Worm (Caenorhabditis elegans) whole organism, L2 larva: ENCODE data around the gene C29F9.12.

Source experiments
- C34F6.9 ChIP-seq: fragments of 150-350 bp; optimal IDR thresholded peaks from 2 replicates; lab custom pipeline; 2014; ENCODE audit warnings: missing biosample characterization, missing genetic modification characterization
- F13H6.1 ChIP-seq: sonication (generic microtip); optimal IDR thresholded peaks from 2 replicates; lab custom pipeline; 2016; ENCODE audit warnings: missing genetic modification characterization, missing compliant biosample characterization
- R02D3.7 ChIP-seq: fragments of 150-350 bp; optimal IDR thresholded peaks from 2 replicates; lab custom pipeline; 2014; ENCODE audit warnings: missing biosample characterization, missing genetic modification characterization
- Y55F3AM.14 ChIP-seq: fragments of 200-800 bp; sonication (Bioruptor generic); optimal IDR thresholded peaks from 2 replicates; lab custom pipeline; 2018; ENCODE audit warnings: mild to moderate bottlenecking, missing genetic modification characterization, missing compliant biosample characterization
- alr-1 ChIP-seq: fragments of 150-350 bp; optimal IDR thresholded peaks from 2 replicates; lab custom pipeline; 2014; ENCODE audit warnings: missing biosample characterization, missing genetic modification characterization
- ama-1 ChIP-seq: fragments of 150-350 bp; optimal IDR thresholded peaks from 2 replicates; lab custom pipeline; 2018; ENCODE audit warnings: inconsistent platforms
- blmp-1 ChIP-seq: sonication (generic microtip); optimal IDR thresholded peaks from 2 replicates; lab custom pipeline; 2017; ENCODE audit warnings: missing genetic modification characterization, mild to moderate bottlenecking, missing compliant biosample characterization, antibody characterized with exemption, moderate library complexity; ENCODE audit not compliant: insufficient read depth
- ceh-16 ChIP-seq: fragments of 150-350 bp; optimal IDR thresholded peaks from 2 replicates; lab custom pipeline; 2014; ENCODE audit warnings: missing biosample characterization, missing genetic modification characterization
- ceh-82 ChIP-seq: fragments of 150-350 bp; optimal IDR thresholded peaks from 2 replicates; lab custom pipeline; 2014; ENCODE audit warnings: missing biosample characterization, missing genetic modification characterization
- crh-2 ChIP-seq: sonication (generic microtip); optimal IDR thresholded peaks from 2 replicates; lab custom pipeline; 2017; ENCODE audit warnings: missing biosample characterization, missing genetic modification characterization
- dmd-4 ChIP-seq: sonication (generic microtip); optimal IDR thresholded peaks from 2 replicates; lab custom pipeline; 2017; ENCODE audit warnings: missing biosample characterization, missing genetic modification characterization
- egl-27 ChIP-seq: sonication (generic microtip); optimal IDR thresholded peaks from 3 replicates; lab custom pipeline; 2017; ENCODE audit warnings: missing biosample characterization, missing genetic modification reagents, missing genetic modification characterization
- elt-3 ChIP-seq: sonication (generic microtip); optimal IDR thresholded peaks from 2 replicates; lab custom pipeline; 2017; ENCODE audit warnings: missing biosample characterization, missing genetic modification characterization
- fos-1 ChIP-seq: fragments of 150-350 bp; optimal IDR thresholded peaks from 2 replicates; lab custom pipeline; 2014; ENCODE audit warnings: missing biosample characterization, missing genetic modification characterization
- gmeb-1 ChIP-seq: fragments of 150-350 bp; optimal IDR thresholded peaks from 2 replicates; lab custom pipeline; 2014; ENCODE audit warnings: missing biosample characterization, missing genetic modification characterization
- lin-11 ChIP-seq: fragments of 150-350 bp; sonication (generic microtip); optimal IDR thresholded peaks from 2 replicates; lab custom pipeline; 2014; ENCODE audit warnings: missing biosample characterization, missing genetic modification characterization, inconsistent platforms, mixed read lengths
- lin-13 ChIP-seq: fragments of 150-350 bp; optimal IDR thresholded peaks from 2 replicates; lab custom pipeline; 2014; ENCODE audit warnings: missing biosample characterization, missing genetic modification reagents, missing genetic modification characterization
- lin-39 ChIP-seq: fragments of 150-350 bp; optimal IDR thresholded peaks from 2 replicates; lab custom pipeline; 2014; ENCODE audit warnings: missing biosample characterization, missing genetic modification reagents, missing genetic modification characterization
- lsy-2 ChIP-seq, 2 experiments: fragments of 150-350 bp in 1 of 2; sonication (generic microtip) in 1 of 2; optimal IDR thresholded peaks; 2 replicates each; lab custom pipeline; 2014 to 2017; ENCODE audit warnings: missing biosample characterization in 2 of 2, missing genetic modification characterization in 2 of 2
- mab-5 ChIP-seq: fragments of 150-350 bp; optimal IDR thresholded peaks from 2 replicates; lab custom pipeline; 2014; ENCODE audit warnings: missing biosample characterization, missing genetic modification characterization
- mbf-1 ChIP-seq: sonication (generic microtip); optimal IDR thresholded peaks from 2 replicates; lab custom pipeline; 2017; ENCODE audit warnings: missing biosample characterization, missing genetic modification characterization
- mdl-1 ChIP-seq, 2 experiments: fragments of 150-350 bp in 1 of 2; sonication (generic microtip) in 1 of 2; optimal IDR thresholded peaks; 2 replicates each; lab custom pipeline; 2017; ENCODE audit warnings: missing biosample characterization in 2 of 2, missing genetic modification characterization in 2 of 2
- nhr-10 ChIP-seq: sonication (generic microtip); optimal IDR thresholded peaks from 2 replicates; lab custom pipeline; 2017; ENCODE audit warnings: missing biosample characterization, missing genetic modification characterization
- nhr-11 ChIP-seq: fragments of 150-350 bp; optimal IDR thresholded peaks from 2 replicates; lab custom pipeline; 2014; ENCODE audit warnings: missing biosample characterization, missing genetic modification characterization
- nhr-12 ChIP-seq: fragments of 150-350 bp; optimal IDR thresholded peaks from 2 replicates; lab custom pipeline; 2014; ENCODE audit warnings: missing biosample characterization, missing genetic modification characterization
- nhr-129 ChIP-seq: fragments of 150-350 bp; optimal IDR thresholded peaks from 2 replicates; lab custom pipeline; 2014; ENCODE audit warnings: missing biosample characterization, missing genetic modification characterization
- nhr-21 ChIP-seq: fragments of 150-350 bp; optimal IDR thresholded peaks from 2 replicates; lab custom pipeline; 2014; ENCODE audit warnings: missing biosample characterization, missing genetic modification characterization
- nhr-23 ChIP-seq: fragments of 150-350 bp; optimal IDR thresholded peaks from 2 replicates; lab custom pipeline; 2014; ENCODE audit warnings: missing biosample characterization, missing genetic modification reagents, missing genetic modification characterization
- nhr-237 ChIP-seq: fragments of 150-350 bp; optimal IDR thresholded peaks from 2 replicates; lab custom pipeline; 2014; ENCODE audit warnings: missing biosample characterization, missing genetic modification characterization
- nhr-25 ChIP-seq: fragments of 150-350 bp; sonication (generic microtip); optimal IDR thresholded peaks from 3 replicates; lab custom pipeline; 2014; ENCODE audit warnings: missing biosample characterization, missing genetic modification characterization
- nhr-6 ChIP-seq: fragments of 150-350 bp; optimal IDR thresholded peaks from 2 replicates; lab custom pipeline; 2014; ENCODE audit warnings: missing biosample characterization, missing genetic modification characterization
- nhr-77 ChIP-seq: fragments of 150-350 bp; optimal IDR thresholded peaks from 2 replicates; lab custom pipeline; 2014; ENCODE audit warnings: missing biosample characterization, missing genetic modification characterization
- peb-1 ChIP-seq: fragments of 150-350 bp; optimal IDR thresholded peaks from 2 replicates; lab custom pipeline; 2014; ENCODE audit warnings: missing biosample characterization, missing genetic modification characterization
- skn-1 ChIP-seq: sonication (generic microtip); optimal IDR thresholded peaks from 2 replicates; lab custom pipeline; 2017; ENCODE audit warnings: missing biosample characterization, missing genetic modification characterization
- sma-3 ChIP-seq: sonication (generic microtip); optimal IDR thresholded peaks from 2 replicates; lab custom pipeline; 2016; ENCODE audit warnings: missing genetic modification reagents, missing genetic modification characterization, missing compliant biosample characterization
- sma-9 ChIP-seq, 2 experiments: fragments of 150-350 bp in 1 of 2; sonication (generic microtip) in 1 of 2; optimal IDR thresholded peaks; 2 replicates each; lab custom pipeline; 2014 to 2016; ENCODE audit warnings: missing genetic modification characterization in 2 of 2, mild to moderate bottlenecking in 1 of 2, missing biosample characterization in 1 of 2, missing compliant biosample characterization in 1 of 2, missing genetic modification reagents in 1 of 2, moderate library complexity in 1 of 2
- snpc-4 ChIP-seq: fragments of 150-350 bp; optimal IDR thresholded peaks from 2 replicates; lab custom pipeline; 2014; ENCODE audit warnings: missing biosample characterization, missing genetic modification characterization
- unc-39 ChIP-seq: fragments of 150-350 bp; optimal IDR thresholded peaks from 2 replicates; lab custom pipeline; 2014; ENCODE audit warnings: missing biosample characterization, missing genetic modification characterization
- unc-55 ChIP-seq: fragments of 150-350 bp; sonication (generic microtip); optimal IDR thresholded peaks from 3 replicates; lab custom pipeline; 2014; ENCODE audit warnings: missing biosample characterization, missing genetic modification reagents, missing genetic modification characterization
- unc-62 ChIP-seq: fragments of 150-350 bp; optimal IDR thresholded peaks from 2 replicates; lab custom pipeline; 2014; ENCODE audit warnings: missing biosample characterization, missing genetic modification reagents, missing genetic modification characterization
- ztf-1 ChIP-seq: fragments of 200-800 bp; sonication (Bioruptor generic); conservative IDR thresholded peaks from 2 replicates; pipeline ENCODE4 v1.3.6; 2022; ENCODE audit warnings: missing genetic modification characterization, missing compliant biosample characterization
- ztf-4 ChIP-seq: fragments of 150-350 bp; optimal IDR thresholded peaks from 2 replicates; lab custom pipeline; 2014; ENCODE audit warnings: missing biosample characterization, missing genetic modification characterization

Gene C29F9.12

ce11 chrIII:89155-89554, 32.7 kb downstream of the C29F9.12 start:
- TF ChIP-seq lsy-2 (tag; optimal IDR thresholded peaks at IDR 0.05; lab: Kevin White, UChicago), result peak; percentile 17 to 62
- TF ChIP-seq lin-13 (GFP tag; lab: Kevin White, UChicago), result no peak
- TF ChIP-seq ceh-16 (tag; lab: Kevin White, UChicago), result no peak
- TF ChIP-seq unc-55 (GFP tag; lab: Kevin White, UChicago), result peak; percentile 52
- peak; percentile 51 for TF ChIP-seq sma-3
- peak; percentile 10 for TF ChIP-seq R02D3.7 (tag; lab: Kevin White, UChicago)
- TF ChIP-seq ama-1 (lab: Kevin White, UChicago), result peak; percentile 54
- peak; percentile 44 for TF ChIP-seq nhr-21
- no peak for TF ChIP-seq lin-39 (tag; lab: Kevin White, UChicago)
- peak; percentile 47 for TF ChIP-seq ztf-4 (tag; lab: Kevin White, UChicago)
- peak; percentile 45 for TF ChIP-seq gmeb-1 (tag; lab: Kevin White, UChicago)
- peak; percentile 49 for TF ChIP-seq fos-1 (tag; lab: Kevin White, UChicago)
- TF ChIP-seq ceh-82 (tag; lab: Kevin White, UChicago), result no peak
- no peak for TF ChIP-seq nhr-23
- TF ChIP-seq nhr-129 (tag; lab: Kevin White, UChicago), result peak; percentile 48
- TF ChIP-seq sma-9 (GFP tag; optimal IDR thresholded peaks at IDR 0.05; lab: Kevin White, UChicago), result peak; percentile 5
- TF ChIP-seq sma-9 (tag; optimal IDR thresholded peaks at IDR 0.05; lab: Kevin White, UChicago), result no peak
- TF ChIP-seq crh-2 (tag; lab: Kevin White, UChicago), result peak; percentile 48
- peak; percentile 26 for TF ChIP-seq C34F6.9 (tag; lab: Kevin White, UChicago)
- peak; percentile 34 for TF ChIP-seq egl-27 (tag; lab: Kevin White, UChicago)
- no peak for TF ChIP-seq nhr-6 (tag; lab: Kevin White, UChicago)
- TF ChIP-seq nhr-77, result peak; percentile 50

ce11 chrIII:87183-87582, 34.6 kb downstream of the C29F9.12 start, which contains the start of the genes F54C4.4 and mrpl-40:
TSS of gene F54C4.4 (minus strand) at chrIII:87381.
TSS of gene mrpl-40 (plus strand) at chrIII:87559.
- TF ChIP-seq fos-1 (tag; lab: Kevin White, UChicago), result peak; percentile 33
- TF ChIP-seq nhr-21, result peak; percentile 49
- peak; percentile 37 for TF ChIP-seq nhr-25 (tag; lab: Kevin White, UChicago)
- TF ChIP-seq mab-5 (tag; lab: Kevin White, UChicago), result peak; percentile 33
- peak; percentile 73 for TF ChIP-seq gmeb-1 (tag; lab: Kevin White, UChicago)
- peak; percentile 54 for TF ChIP-seq nhr-129 (tag; lab: Kevin White, UChicago)
- TF ChIP-seq egl-27 (tag; lab: Kevin White, UChicago), result peak; percentile 53
- TF ChIP-seq alr-1 (tag; lab: Kevin White, UChicago), result no peak
- TF ChIP-seq nhr-11 (tag; lab: Kevin White, UChicago), result no peak
- peak; percentile 21 for TF ChIP-seq snpc-4
- peak; percentile 80 for TF ChIP-seq lin-13 (GFP tag; lab: Kevin White, UChicago)
- no peak for TF ChIP-seq ama-1 (lab: Kevin White, UChicago)
- TF ChIP-seq lsy-2 (tag; optimal IDR thresholded peaks at IDR 0.05; lab: Kevin White, UChicago), result peak; percentile 56 to 82
- TF ChIP-seq R02D3.7 (tag; lab: Kevin White, UChicago), result peak; percentile 94
- TF ChIP-seq F13H6.1, result peak; percentile 56
- TF ChIP-seq C34F6.9 (tag; lab: Kevin White, UChicago), result peak; percentile 73
- TF ChIP-seq ceh-82 (tag; lab: Kevin White, UChicago), result no peak
- peak; percentile 81 for TF ChIP-seq unc-55 (GFP tag; lab: Kevin White, UChicago)
- TF ChIP-seq blmp-1 (tag; lab: Kevin White, UChicago), result peak; percentile 8
- TF ChIP-seq crh-2 (tag; lab: Kevin White, UChicago), result peak; percentile 64
- no peak for TF ChIP-seq unc-62
- peak; percentile 75 for TF ChIP-seq sma-3
- peak; percentile 20 for TF ChIP-seq lin-11 (tag; lab: Kevin White, UChicago)
- TF ChIP-seq Y55F3AM.14 (GFP tag; lab: Kevin White, UChicago), result no peak
- TF ChIP-seq sma-9 (GFP tag; optimal IDR thresholded peaks at IDR 0.05; lab: Kevin White, UChicago), result peak; percentile 16
- no peak for TF ChIP-seq sma-9 (tag; optimal IDR thresholded peaks at IDR 0.05; lab: Kevin White, UChicago)
- peak; percentile 43 for TF ChIP-seq ceh-16 (tag; lab: Kevin White, UChicago)
- TF ChIP-seq, all 48 proteins: peak for 20

DNA sequence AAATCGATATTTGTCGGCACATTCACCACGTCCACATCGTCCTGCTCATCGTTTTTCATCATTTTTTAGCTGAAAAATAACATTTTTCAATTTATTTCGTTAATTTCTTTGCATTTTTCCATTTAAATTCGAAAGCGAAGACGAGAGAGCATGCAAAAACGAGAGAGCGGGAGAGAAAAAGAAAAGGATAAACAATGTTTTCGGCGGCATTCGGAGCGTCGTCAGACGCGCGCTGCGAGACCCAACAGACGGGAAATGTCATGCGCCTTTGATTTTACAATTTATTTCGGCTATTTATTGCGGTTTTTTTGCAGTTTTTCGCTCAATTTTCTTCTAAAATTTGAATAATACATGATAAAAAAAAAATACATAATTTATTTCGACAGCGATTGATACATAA, 35.5 kb downstream of the C29F9.12 start, which contains the start of gene attf-3:
TSS of gene attf-3 (minus strand) at position 69 of the 400 bp plus-strand sequence.
- TF ChIP-seq ztf-1 (no peak), mdl-1 (tag; optimal IDR thresholded peaks at IDR 0.05; lab: Kevin White, UChicago) (no peak), skn-1 (no peak), lsy-2 (tag; optimal IDR thresholded peaks at IDR 0.05; lab: Kevin White, UChicago) (peak; percentile 20 to 84), peb-1 (no peak), lin-11 (tag; lab: Kevin White, UChicago) (peak; percentile 71), R02D3.7 (tag; lab: Kevin White, UChicago) (peak; percentile 17), dmd-4 (tag; lab: Kevin White, UChicago) (no peak), mbf-1 (tag; lab: Kevin White, UChicago) (no peak), egl-27 (tag; lab: Kevin White, UChicago) (no peak), fos-1 (tag; lab: Kevin White, UChicago) (no peak), ztf-4 (tag; lab: Kevin White, UChicago) (no peak), lin-13 (GFP tag; lab: Kevin White, UChicago) (peak; percentile 78), nhr-25 (tag; lab: Kevin White, UChicago) (peak; percentile 40), unc-39 (tag; lab: Kevin White, UChicago) (no peak), nhr-237 (tag; lab: Kevin White, UChicago) (no peak), C34F6.9 (tag; lab: Kevin White, UChicago) (peak; percentile 78), ceh-16 (tag; lab: Kevin White, UChicago) (no peak), nhr-10 (tag; lab: Kevin White, UChicago) (no peak), nhr-129 (tag; lab: Kevin White, UChicago) (peak; percentile 73), gmeb-1 (tag; lab: Kevin White, UChicago) (peak; percentile 62), nhr-6 (tag; lab: Kevin White, UChicago) (no peak), ceh-82 (tag; lab: Kevin White, UChicago) (no peak), mab-5 (tag; lab: Kevin White, UChicago) (no peak), unc-62 (no peak), sma-9 (GFP tag; optimal IDR thresholded peaks at IDR 0.05; lab: Kevin White, UChicago) (no peak), sma-9 (tag; optimal IDR thresholded peaks at IDR 0.05; lab: Kevin White, UChicago) (no peak), nhr-12 (tag; lab: Kevin White, UChicago) (no peak), elt-3 (tag; lab: Kevin White, UChicago) (no peak), nhr-77 (no peak), lin-39 (tag; lab: Kevin White, UChicago) (no peak), alr-1 (tag; lab: Kevin White, UChicago) (no peak), crh-2 (tag; lab: Kevin White, UChicago) (peak; percentile 72), unc-55 (GFP tag; lab: Kevin White, UChicago) (peak; percentile 88)
